Worm (Caenorhabditis elegans) whole organism, midembryonic: Measurements from ENCODE around the gene fbxc-47.

ENCODE experiments used
- T22C8.4 ChIP-seq: fragments of 200-800 bp; sonication (Bioruptor generic); IDR thresholded peaks from 2 replicates; pipeline ENCODE4 v1.3.6; 2022; ENCODE audit warnings: missing genetic modification characterization, missing compliant biosample characterization
- cog-1 ChIP-seq: sonication (generic microtip); optimal IDR thresholded peaks from 2 replicates; lab custom pipeline; 2016; ENCODE audit warnings: missing genetic modification characterization, missing compliant biosample characterization
- flt-1 ChIP-seq: fragments of 200-800 bp; sonication (Bioruptor generic); IDR thresholded peaks from 2 replicates; pipeline ENCODE4 v1.3.6; 2022; ENCODE audit warnings: missing genetic modification characterization, missing compliant biosample characterization
- klf-2 ChIP-seq: fragments of 200-800 bp; sonication (Bioruptor generic); conservative IDR thresholded peaks from 2 replicates; pipeline ENCODE4 v1.3.6; 2022; ENCODE audit warnings: missing genetic modification reagents, missing genetic modification characterization, missing compliant biosample characterization
- med-1 ChIP-seq: sonication (generic microtip); optimal IDR thresholded peaks from 2 replicates; lab custom pipeline; 2017; ENCODE audit warnings: missing genetic modification characterization, mild to moderate bottlenecking, missing compliant biosample characterization, antibody characterized with exemption, missing genetic modification reagents; ENCODE audit not compliant: insufficient read depth
- ref-1 ChIP-seq: fragments of 200-800 bp; sonication (Bioruptor generic); conservative IDR thresholded peaks from 2 replicates; pipeline ENCODE4 v1.3.6; 2022; ENCODE audit warnings: missing genetic modification reagents, missing genetic modification characterization, missing compliant biosample characterization
- tab-1 ChIP-seq: fragments of 200-800 bp; sonication (Bioruptor generic); IDR thresholded peaks from 2 replicates; pipeline ENCODE4 v1.3.6; 2022; ENCODE audit warnings: missing genetic modification characterization, missing compliant biosample characterization
- ztf-23 ChIP-seq: fragments of 200-800 bp; sonication (Bioruptor generic); IDR thresholded peaks from 2 replicates; pipeline ENCODE4 v1.3.6; 2022; ENCODE audit warnings: missing genetic modification reagents, missing genetic modification characterization, missing compliant biosample characterization
- ztf-29 ChIP-seq: fragments of 200-800 bp; sonication (Bioruptor generic); IDR thresholded peaks from 2 replicates; pipeline ENCODE4 v1.3.6; 2022; ENCODE audit warnings: missing genetic modification reagents, missing genetic modification characterization, missing compliant biosample characterization

- TF ChIP-seq tab-1 (GFP tag; lab: Robert Waterston, UW) (no peak), T22C8.4 (GFP tag; lab: Robert Waterston, UW) (no peak), ztf-29 (GFP tag; lab: Robert Waterston, UW) (no peak), flt-1 (GFP tag; lab: Robert Waterston, UW) (no peak), klf-2 (GFP tag; lab: Robert Waterston, UW) (no peak), cog-1 (no peak), med-1 (GFP tag; lab: Kevin White, UChicago) (no peak), ref-1 (GFP tag; lab: Robert Waterston, UW) (no peak), ztf-23 (GFP tag; lab: Robert Waterston, UW) (no peak)
Measured at ce11 chrIV:3774160-3774559, 31.2 kb upstream of the fbxc-47 start.
